Fruit fly (Drosophila melanogaster) whole organism, embryonic: ENCODE measurements around the gene nanos.

ENCODE experiments used
- Aef1 ChIP-seq: fragments of 200-800 bp; sonication (Bioruptor generic); IDR thresholded peaks from 3 replicates; pipeline ENCODE4 v1.3.6; 2022; ENCODE audit warnings: missing biosample characterization, missing genetic modification characterization
- Atf6 ChIP-seq: fragments of 200-800 bp; sonication (Bioruptor generic); IDR thresholded peaks from 2 replicates; pipeline ENCODE4 v1.3.6; 2022; ENCODE audit warnings: missing biosample characterization, missing genetic modification characterization
- CG11085 ChIP-seq: fragments of 200-800 bp; sonication (Bioruptor generic); IDR thresholded peaks from 2 replicates; pipeline ENCODE4 v1.3.6; 2022; ENCODE audit warnings: missing biosample characterization, missing genetic modification characterization
- CG11560 ChIP-seq: fragments of 200-800 bp; sonication (Bioruptor generic); IDR thresholded peaks from 3 replicates; pipeline ENCODE4 v1.3.6; 2022; ENCODE audit warnings: missing biosample characterization, missing genetic modification characterization
- CG12236 ChIP-seq: fragments of 200-800 bp; sonication (Bioruptor generic); optimal IDR thresholded peaks from 2 replicates; lab custom pipeline; 2016; ENCODE audit warnings: missing biosample characterization, missing genetic modification characterization
- CG14860 ChIP-seq: fragments of 200-800 bp; sonication (Bioruptor generic); IDR thresholded peaks from 3 replicates; pipeline ENCODE4 v1.3.6; 2022; ENCODE audit warnings: missing biosample characterization, missing genetic modification characterization; ENCODE audit not compliant: partially characterized antibody
- CG1529 ChIP-seq: fragments of 200-800 bp; sonication (Bioruptor generic); optimal IDR thresholded peaks from 3 replicates; lab custom pipeline; 2018; ENCODE audit warnings: missing biosample characterization, missing genetic modification characterization
- CG18476 ChIP-seq: fragments of 200-800 bp; sonication (Bioruptor generic); optimal IDR thresholded peaks from 2 replicates; lab custom pipeline; 2016; ENCODE audit warnings: missing biosample characterization, mild to moderate bottlenecking, missing genetic modification characterization
- CG2116 ChIP-seq: fragments of 200-800 bp; sonication (Bioruptor generic); optimal IDR thresholded peaks from 3 replicates; lab custom pipeline; 2018; ENCODE audit warnings: missing biosample characterization, mild to moderate bottlenecking, missing genetic modification characterization
- CG2712 ChIP-seq: fragments of 200-800 bp; optimal IDR thresholded peaks from 3 replicates; lab custom pipeline; 2019; ENCODE audit warnings: missing biosample characterization, mild to moderate bottlenecking, missing genetic modification characterization, moderate library complexity
- CG32772 ChIP-seq: fragments of 200-800 bp; sonication (Bioruptor generic); IDR thresholded peaks from 2 replicates; pipeline ENCODE4 v1.3.6; 2022; ENCODE audit warnings: missing biosample characterization, missing genetic modification characterization
- CG4404 ChIP-seq: fragments of 200-800 bp; sonication (Bioruptor generic); IDR thresholded peaks from 2 replicates; pipeline ENCODE4 v1.3.6; 2022; ENCODE audit warnings: missing biosample characterization, missing genetic modification characterization
- CG4820 ChIP-seq: fragments of 200-800 bp; sonication (Bioruptor generic); optimal IDR thresholded peaks from 3 replicates; lab custom pipeline; 2016; ENCODE audit warnings: missing biosample characterization, missing genetic modification characterization
- CG4854 ChIP-seq: fragments of 200-800 bp; sonication (Bioruptor generic); optimal IDR thresholded peaks from 2 replicates; lab custom pipeline; 2016; ENCODE audit warnings: missing biosample characterization, missing genetic modification characterization, inconsistent platforms
- CG6272 ChIP-seq: fragments of 200-800 bp; sonication (Bioruptor generic); IDR thresholded peaks from 2 replicates; pipeline ENCODE4 v1.3.6; 2022; ENCODE audit warnings: missing biosample characterization, missing genetic modification characterization
- CG7745 ChIP-seq: fragments of 200-800 bp; sonication (Bioruptor generic); optimal IDR thresholded peaks from 2 replicates; lab custom pipeline; 2018; ENCODE audit warnings: missing biosample characterization, mild to moderate bottlenecking, missing genetic modification characterization, moderate library complexity
- CG7839 ChIP-seq: fragments of 200-800 bp; sonication (Bioruptor generic); optimal IDR thresholded peaks from 3 replicates; lab custom pipeline; 2018; ENCODE audit warnings: missing biosample characterization, mild to moderate bottlenecking, missing genetic modification characterization, moderate library complexity
- CG9727 ChIP-seq: fragments of 200-800 bp; sonication (Bioruptor generic); optimal IDR thresholded peaks from 3 replicates; lab custom pipeline; 2017; ENCODE audit warnings: missing biosample characterization, mild to moderate bottlenecking, missing genetic modification characterization
- CTCF ChIP-seq: fragments of 200-800 bp; sonication (Bioruptor generic); optimal IDR thresholded peaks from 2 replicates; lab custom pipeline; 2017; ENCODE audit warnings: missing biosample characterization, mild to moderate bottlenecking, missing genetic modification characterization, moderate library complexity
- Camta ChIP-seq: fragments of 200-800 bp; sonication (Bioruptor generic); optimal IDR thresholded peaks from 2 replicates; lab custom pipeline; 2016; ENCODE audit warnings: missing biosample characterization, missing genetic modification characterization
- D19B ChIP-seq: fragments of 200-800 bp; sonication (Bioruptor generic); optimal IDR thresholded peaks from 2 replicates; lab custom pipeline; 2017; ENCODE audit warnings: missing biosample characterization, mild to moderate bottlenecking, missing genetic modification characterization
- Dbx ChIP-seq: fragments of 200-800 bp; sonication (Bioruptor generic); IDR thresholded peaks from 3 replicates; pipeline ENCODE4 v1.3.6; 2022; ENCODE audit warnings: missing biosample characterization, missing genetic modification characterization
- Dp ChIP-seq: fragments of 200-800 bp; sonication (Bioruptor generic); optimal IDR thresholded peaks from 2 replicates; lab custom pipeline; 2018; ENCODE audit warnings: missing biosample characterization, mild to moderate bottlenecking, missing genetic modification characterization, moderate library complexity
- HLH3B ChIP-seq: fragments of 200-800 bp; sonication (Bioruptor generic); IDR thresholded peaks from 2 replicates; pipeline ENCODE4 v1.3.6; 2022; ENCODE audit warnings: missing biosample characterization, missing genetic modification characterization
- HLH4C ChIP-seq: fragments of 200-800 bp; sonication (Bioruptor generic); IDR thresholded peaks from 3 replicates; pipeline ENCODE4 v1.3.6; 2022; ENCODE audit warnings: missing biosample characterization, missing genetic modification characterization; ENCODE audit not compliant: partially characterized antibody
- Hmx ChIP-seq: fragments of 200-800 bp; sonication (Bioruptor generic); optimal IDR thresholded peaks from 2 replicates; lab custom pipeline; 2016; ENCODE audit warnings: missing biosample characterization, missing genetic modification characterization
- Hr39 ChIP-seq: fragments of >200 bp; optimal IDR thresholded peaks from 2 replicates; lab custom pipeline; 2017
- Mes4 ChIP-seq: fragments of 200-800 bp; sonication (Bioruptor generic); optimal IDR thresholded peaks from 2 replicates; lab custom pipeline; 2016; ENCODE audit warnings: missing biosample characterization, missing genetic modification characterization
- Myb ChIP-seq: fragments of 200-800 bp; sonication (Bioruptor generic); optimal IDR thresholded peaks from 2 replicates; lab custom pipeline; 2016; ENCODE audit warnings: missing biosample characterization, missing genetic modification characterization
- Rfx ChIP-seq: fragments of 200-800 bp; sonication (Bioruptor generic); IDR thresholded peaks from 2 replicates; pipeline ENCODE4 v1.3.6; 2022; ENCODE audit warnings: missing biosample characterization, missing genetic modification characterization
- Scr ChIP-seq: fragments of 200-800 bp; sonication (Bioruptor generic); IDR thresholded peaks from 2 replicates; pipeline ENCODE4 v1.3.6; 2022; ENCODE audit warnings: missing biosample characterization, missing genetic modification characterization; ENCODE audit not compliant: partially characterized antibody
- Spps ChIP-seq: fragments of 200-800 bp; sonication (Bioruptor generic); optimal IDR thresholded peaks from 2 replicates; lab custom pipeline; 2018; ENCODE audit warnings: missing biosample characterization, mild to moderate bottlenecking, missing genetic modification characterization
- Sry-δ ChIP-seq: fragments of 200-800 bp; sonication (Bioruptor generic); optimal IDR thresholded peaks from 2 replicates; lab custom pipeline; 2016; ENCODE audit warnings: missing biosample characterization, missing genetic modification characterization
- Xbp1 ChIP-seq: fragments of 200-800 bp; sonication (Bioruptor generic); optimal IDR thresholded peaks from 3 replicates; lab custom pipeline; 2016; ENCODE audit warnings: missing biosample characterization, mild to moderate bottlenecking, missing genetic modification characterization
- cad ChIP-seq: fragments of >200 bp; optimal IDR thresholded peaks from 2 replicates; lab custom pipeline; 2017; ENCODE audit warnings: missing biosample characterization, missing genetic modification characterization
- cas ChIP-seq: fragments of 200-800 bp; sonication (Bioruptor generic); IDR thresholded peaks from 2 replicates; pipeline ENCODE4 v1.3.6; 2022; ENCODE audit warnings: missing biosample characterization, missing genetic modification characterization
- dpn ChIP-seq, 2 experiments: fragments of 200-800 bp; sonication (Bioruptor generic); optimal IDR thresholded peaks; 3 replicates each; lab custom pipeline; 2016; ENCODE audit warnings: missing biosample characterization in 2 of 2, missing genetic modification characterization in 2 of 2
- fd102C ChIP-seq: fragments of 200-800 bp; sonication (Bioruptor generic); optimal IDR thresholded peaks from 2 replicates; lab custom pipeline; 2018; ENCODE audit warnings: missing biosample characterization, mild to moderate bottlenecking, missing genetic modification characterization, moderate library complexity
- fru ChIP-seq: fragments of >200 bp; optimal IDR thresholded peaks from 2 replicates; lab custom pipeline; 2017
- fu2 ChIP-seq: fragments of 200-800 bp; sonication (Bioruptor generic); optimal IDR thresholded peaks from 2 replicates; lab custom pipeline; 2016; ENCODE audit warnings: missing biosample characterization, missing genetic modification characterization
- jumu ChIP-seq: fragments of 200-800 bp; sonication (Bioruptor generic); optimal IDR thresholded peaks from 3 replicates; lab custom pipeline; 2016; ENCODE audit warnings: missing biosample characterization, missing genetic modification characterization
- lmd ChIP-seq: fragments of 200-800 bp; sonication (Bioruptor generic); IDR thresholded peaks from 2 replicates; pipeline ENCODE4 v1.3.6; 2022; ENCODE audit warnings: missing biosample characterization, missing genetic modification characterization
- nau ChIP-seq: fragments of 200-800 bp; sonication (Bioruptor generic); optimal IDR thresholded peaks from 3 replicates; lab custom pipeline; 2017; ENCODE audit warnings: missing biosample characterization, mild to moderate bottlenecking, missing genetic modification characterization, missing genetic modification reagents
- pho ChIP-seq: fragments of 200-800 bp; sonication (Bioruptor generic); optimal IDR thresholded peaks from 2 replicates; lab custom pipeline; 2016; ENCODE audit warnings: missing biosample characterization, missing genetic modification characterization
- salm ChIP-seq: fragments of 200-800 bp; sonication (Bioruptor generic); optimal IDR thresholded peaks from 2 replicates; lab custom pipeline; 2018; ENCODE audit warnings: missing biosample characterization, mild to moderate bottlenecking, missing genetic modification characterization
- schlank ChIP-seq: fragments of 200-800 bp; sonication (Bioruptor generic); optimal IDR thresholded peaks from 2 replicates; lab custom pipeline; 2018; ENCODE audit warnings: missing biosample characterization, mild to moderate bottlenecking, missing genetic modification characterization
- sens-2 ChIP-seq: fragments of 200-800 bp; sonication (Bioruptor generic); IDR thresholded peaks from 2 replicates; pipeline ENCODE4 v1.3.6; 2022; ENCODE audit warnings: missing biosample characterization, missing genetic modification characterization
- ssp ChIP-seq: fragments of 200-800 bp; sonication (Bioruptor generic); IDR thresholded peaks from 2 replicates; pipeline ENCODE4 v1.3.6; 2022; ENCODE audit warnings: missing biosample characterization, missing genetic modification characterization
- tgo ChIP-seq: fragments of 200-800 bp; sonication (Bioruptor generic); IDR thresholded peaks from 3 replicates; pipeline ENCODE4 v1.3.6; 2022; ENCODE audit warnings: missing biosample characterization, missing genetic modification characterization
- trh ChIP-seq: fragments of 200-800 bp; sonication (Bioruptor generic); optimal IDR thresholded peaks from 2 replicates; lab custom pipeline; 2016; ENCODE audit warnings: missing biosample characterization, missing genetic modification characterization
- unpg ChIP-seq: fragments of 200-800 bp; sonication (Bioruptor generic); optimal IDR thresholded peaks from 3 replicates; lab custom pipeline; 2018; ENCODE audit warnings: missing biosample characterization, mild to moderate bottlenecking, missing genetic modification characterization, moderate library complexity
- vnd ChIP-seq: fragments of 200-800 bp; sonication (Bioruptor generic); IDR thresholded peaks from 3 replicates; pipeline ENCODE4 v1.3.6; 2022; ENCODE audit warnings: missing biosample characterization, missing genetic modification characterization; ENCODE audit not compliant: partially characterized antibody

The nanos gene

dm6 chr3R:19118505-19119138 is 38.4 kb upstream of the nanos start (continued):
- TF ChIP-seq ssp (GFP tag; lab: Robert Waterston, UW) = peak; percentile 32; the same call in 1 of the 2 replicates
- TF ChIP-seq fd102C = no peak
- TF ChIP-seq sens-2 = peak; percentile 44; the same call in 1 of the 2 replicates
- TF ChIP-seq CG9727 (GFP tag; lab: Kevin White, UChicago) = peak; percentile 9
- TF ChIP-seq Hr39 (lab: Kevin White, UChicago) = no peak
- 0 out of 2 replicates have a peak, but pooled peaks have one; percentile 30 for TF ChIP-seq CG4404 (GFP tag; lab: Robert Waterston, UW)
- TF ChIP-seq schlank = no peak
- no peak for TF ChIP-seq CG14860
- no peak for TF ChIP-seq vnd
- no peak for TF ChIP-seq CG7745
- no peak for TF ChIP-seq CG11085 (GFP tag; lab: Robert Waterston, UW)
- no peak for TF ChIP-seq Camta
- TF ChIP-seq Spps (tag; lab: Kevin White, UChicago) = no peak
- no peak for TF ChIP-seq trh (GFP tag; lab: Kevin White, UChicago)
- no peak for TF ChIP-seq jumu (GFP tag; lab: Kevin White, UChicago)
- peak; percentile 20; the same call in 1 of the 2 replicates for TF ChIP-seq HLH3B (GFP tag; lab: Robert Waterston, UW)
- no peak for TF ChIP-seq Mes4 (GFP tag; lab: Kevin White, UChicago)
- TF ChIP-seq nau (GFP tag; lab: Kevin White, UChicago) = no peak
- TF ChIP-seq Dp = no peak
- TF ChIP-seq cas = no peak
- TF ChIP-seq CG18476 (GFP tag; lab: Kevin White, UChicago) = no peak
- TF ChIP-seq CG2712 (tag; lab: Kevin White, UChicago) = no peak
- peak; percentile 7 for TF ChIP-seq unpg (GFP tag; lab: Kevin White, UChicago)
- TF ChIP-seq salm = no peak
- TF ChIP-seq Atf6 (GFP tag; lab: Robert Waterston, UW) = no peak
- TF ChIP-seq CG11560 (tag; lab: Robert Waterston, UW) = no peak
- TF ChIP-seq Hmx = no peak
- TF ChIP-seq Rfx (GFP tag; lab: Robert Waterston, UW) = 0 out of 2 replicates have a peak, but pooled peaks have one; percentile 22
- no peak for TF ChIP-seq Scr (GFP tag; lab: Robert Waterston, UW)
- no peak for TF ChIP-seq fu2 (GFP tag; lab: Kevin White, UChicago)
- TF ChIP-seq CG12236 (GFP tag; lab: Kevin White, UChicago) = no peak
- TF ChIP-seq Myb (GFP tag; lab: Kevin White, UChicago) = no peak
- TF ChIP-seq CG4820 (GFP tag; lab: Kevin White, UChicago) = peak; percentile 6
- peak; percentile 33; the same call in 1 of the 3 replicates for TF ChIP-seq tgo (GFP tag; lab: Robert Waterston, UW)
- TF ChIP-seq fru (lab: Kevin White, UChicago) = no peak
- peak; percentile 60; the same call in 2 of the 3 replicates for TF ChIP-seq Aef1 (GFP tag; lab: Robert Waterston, UW)
- peak; percentile 10; the same call in 1 of the 3 replicates for TF ChIP-seq HLH4C (GFP tag; lab: Robert Waterston, UW)
- 0 out of 2 replicates have a peak, but pooled peaks have one; percentile 48 for TF ChIP-seq CG32772 (GFP tag; lab: Robert Waterston, UW)
- TF ChIP-seq CG7839 (tag; lab: Kevin White, UChicago) = peak; percentile 39
- TF ChIP-seq CG4854 = no peak
- no peak for TF ChIP-seq Dbx (GFP tag; lab: Robert Waterston, UW)
- TF ChIP-seq CTCF (GFP tag; lab: Kevin White, UChicago) = no peak
- TF ChIP-seq pho (GFP tag; lab: Kevin White, UChicago) = no peak
- TF ChIP-seq Sry-δ (GFP tag; lab: Kevin White, UChicago) = no peak
- peak; percentile 5; the same call in 1 of the 2 replicates for TF ChIP-seq CG6272 (GFP tag; lab: Robert Waterston, UW)
- TF ChIP-seq CG2116 = no peak
- no peak for TF ChIP-seq cad
- TF ChIP-seq CG1529 (GFP tag; lab: Kevin White, UChicago) = no peak
- TF ChIP-seq Xbp1 = peak; percentile 15
- peak; percentile 53 for TF ChIP-seq lmd (GFP tag; lab: Robert Waterston, UW)
- TF ChIP-seq dpn (GFP tag; optimal IDR thresholded peaks at IDR 0.05; lab: Kevin White, UChicago) = no peak
- TF ChIP-seq D19B (GFP tag; lab: Kevin White, UChicago) = peak; percentile 26
